Fruit fly (Drosophila melanogaster) whole organism, pupa: Measurements from ENCODE around the gene CG12104.
A peak's percentile ranks its signal among the peaks of the same experiment; 100 is the strongest.

ENCODE experiments used
- CG10348 ChIP-seq: fragments of 200-800 bp; sonication (Bioruptor generic); IDR thresholded peaks from 2 replicates; pipeline ENCODE4 v1.3.6; 2022; ENCODE audit warnings: missing biosample characterization, missing genetic modification characterization
- CG14655 ChIP-seq: fragments of 200-800 bp; sonication (Bioruptor generic); optimal IDR thresholded peaks from 3 replicates; lab custom pipeline; 2017; ENCODE audit warnings: mild to moderate bottlenecking, missing biosample characterization, missing genetic modification reagents, missing genetic modification characterization
- CG15710 ChIP-seq: fragments of 200-800 bp; sonication (Bioruptor generic); optimal IDR thresholded peaks from 2 replicates; lab custom pipeline; 2018; ENCODE audit warnings: missing biosample characterization, mild to moderate bottlenecking, missing genetic modification characterization, moderate library complexity
- CG8159 ChIP-seq: fragments of 200-800 bp; sonication (Bioruptor generic); optimal IDR thresholded peaks from 3 replicates; lab custom pipeline; 2018; ENCODE audit warnings: missing biosample characterization, mild to moderate bottlenecking, missing genetic modification characterization, moderate library complexity
- Pif1A ChIP-seq: fragments of 200-800 bp; sonication (Bioruptor generic); optimal IDR thresholded peaks from 3 replicates; lab custom pipeline; 2016; ENCODE audit warnings: missing biosample characterization, missing genetic modification characterization
- gl ChIP-seq: fragments of 200-800 bp; sonication (Bioruptor generic); optimal IDR thresholded peaks from 2 replicates; lab custom pipeline; 2018; ENCODE audit warnings: missing biosample characterization, mild to moderate bottlenecking, missing genetic modification characterization

dm6 chr3L:1639185-1639812 is 36.8 kb upstream of the CG12104 start, which contains the start of the genes Mettl2 and Bgb:
- TF ChIP-seq CG8159 (tag; lab: Kevin White, UChicago) (peak; percentile 75), gl (tag; lab: Kevin White, UChicago) (no peak), CG10348 (no peak), Pif1A (GFP tag; lab: Kevin White, UChicago) (no peak), CG15710 (tag; lab: Kevin White, UChicago) (peak; percentile 68), CG14655 (GFP tag; lab: Kevin White, UChicago) (no peak)
